Worm (Caenorhabditis elegans): Measurements from ENCODE around the gene K08D8.7.
"Not testable (repeated sequence)": the region's sequence is repeated elsewhere in the genome, so short reads cannot be mapped to it uniquely, and the experiment has no call there.

K08D8.7 gene

ce11 chrIV:12869383-12869782, 27.2 kb upstream of the K08D8.7 start:
- TF ChIP-seq nhr-237 (tag; optimal IDR thresholded peaks at IDR 0.05) (no peak), unc-39 (tag; optimal IDR thresholded peaks at IDR 0.05) (no peak), M03D4.4 (tag; optimal IDR thresholded peaks at IDR 0.05) (no peak), ceh-39 (tag; optimal IDR thresholded peaks at IDR 0.05) (no peak), flh-1 (GFP tag; optimal IDR thresholded peaks at IDR 0.05) (no peak), elt-3 (tag; optimal IDR thresholded peaks at IDR 0.05) (no peak), mep-1 (tag; optimal IDR thresholded peaks at IDR 0.05) (no peak), nhr-2 (tag; optimal IDR thresholded peaks at IDR 0.05) (no peak), hlh-1 (tag; optimal IDR thresholded peaks at IDR 0.05) (no peak), lin-13 (tag; optimal IDR thresholded peaks at IDR 0.05) (no peak), drap-1 (GFP tag; optimal IDR thresholded peaks at IDR 0.05) (no peak), cnd-1 (tag; optimal IDR thresholded peaks at IDR 0.05) (no peak), nhr-12 (tag; optimal IDR thresholded peaks at IDR 0.05) (no peak), unc-120 (tag; optimal IDR thresholded peaks at IDR 0.05; ENCODE audit: poor library complexity, severe bottlenecking) (no peak), mls-2 (tag; optimal IDR thresholded peaks at IDR 0.05) (no peak), ham-2 (GFP tag; optimal IDR thresholded peaks at IDR 0.05) (no peak), lin-32 (GFP tag; optimal IDR thresholded peaks at IDR 0.05) (no peak), mab-5 (tag; optimal IDR thresholded peaks at IDR 0.05) (no peak), tbx-8 (GFP tag; optimal IDR thresholded peaks at IDR 0.05) (no peak), lsy-2 (tag; optimal IDR thresholded peaks at IDR 0.05) (no peak)

ce11 chrIV:12869812-12870211, 26.8 kb upstream of the K08D8.7 start:
- TF ChIP-seq blmp-1 (tag; optimal IDR thresholded peaks at IDR 0.05) (no peak), drap-1 (GFP tag; optimal IDR thresholded peaks at IDR 0.05) (no peak), unc-39 (tag; optimal IDR thresholded peaks at IDR 0.05) (no peak)

DNA sequence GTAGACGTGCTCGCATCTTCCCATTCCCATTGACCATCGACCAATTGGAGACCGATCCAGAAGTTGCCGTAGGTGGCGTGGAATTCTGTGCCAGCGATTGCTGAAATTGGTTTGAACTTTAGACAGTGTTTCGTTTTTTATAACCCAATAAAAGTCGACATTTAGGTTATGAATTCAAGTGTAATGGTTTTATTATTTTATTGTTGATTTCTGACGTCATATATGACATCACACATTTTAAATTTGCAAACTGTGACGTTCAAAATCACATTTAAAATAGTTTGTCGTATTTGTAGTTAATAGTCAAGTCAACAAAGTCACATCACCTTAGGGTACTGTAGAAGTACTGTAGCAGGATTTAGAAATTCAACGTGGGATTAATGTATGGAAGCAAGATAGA, 26.3 kb upstream of the K08D8.7 start:
- no peak for TF ChIP-seq sptf-1 (tag; optimal IDR thresholded peaks at IDR 0.05)
- TF ChIP-seq zip-8 (tag; optimal IDR thresholded peaks at IDR 0.05), result peak; percentile 84

DNA sequence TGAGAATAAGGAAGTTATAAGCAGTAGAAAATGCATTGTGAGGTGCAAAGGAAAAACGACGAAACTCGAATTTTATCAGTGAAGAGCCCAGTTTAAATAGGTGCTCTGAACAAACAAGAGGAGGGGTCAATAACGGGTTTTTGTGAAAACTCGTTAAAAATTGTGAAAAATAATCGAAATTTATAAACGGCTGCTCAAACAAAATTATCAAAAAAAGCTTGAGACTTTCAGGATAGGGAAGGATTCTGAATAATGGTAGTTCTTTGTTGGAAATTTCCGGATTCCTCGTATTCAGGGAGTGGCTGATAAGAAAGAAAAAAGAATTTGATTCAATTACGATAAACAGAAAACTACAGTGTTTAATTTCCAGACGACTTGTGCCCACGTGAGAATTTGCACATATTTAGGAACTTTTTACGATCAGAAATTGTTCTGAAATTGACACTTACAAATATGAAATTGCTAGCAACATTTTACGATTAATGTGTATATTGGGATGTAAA, 25.1 kb upstream of the K08D8.7 start, which contains the start of gene clec-187:
Gene clec-187 (minus strand): TSS at position 51 of the 503 bp plus-strand sequence.
- TF ChIP-seq elt-3 (tag; optimal IDR thresholded peaks at IDR 0.05), result no peak
- no peak for TF ChIP-seq ham-2 (GFP tag; optimal IDR thresholded peaks at IDR 0.05)
- TF ChIP-seq mls-2 (tag; optimal IDR thresholded peaks at IDR 0.05), result no peak
- no peak for TF ChIP-seq unc-62 (GFP tag; optimal IDR thresholded peaks at IDR 0.05)
- TF ChIP-seq tbx-8 (GFP tag; optimal IDR thresholded peaks at IDR 0.05), result no peak
- no peak for TF ChIP-seq lin-13 (tag; optimal IDR thresholded peaks at IDR 0.05)
- TF ChIP-seq ceh-39 (tag; optimal IDR thresholded peaks at IDR 0.05), result no peak
- TF ChIP-seq nhr-237 (tag; optimal IDR thresholded peaks at IDR 0.05), result no peak
- TF ChIP-seq pha-4 (tag; optimal IDR thresholded peaks at IDR 0.05), result no peak
- no peak for TF ChIP-seq drap-1 (GFP tag; optimal IDR thresholded peaks at IDR 0.05)
- TF ChIP-seq zip-8 (tag; optimal IDR thresholded peaks at IDR 0.05), result no peak
- TF ChIP-seq snpc-4 (tag; optimal IDR thresholded peaks at IDR 0.05), result no peak
- TF ChIP-seq nhr-2 (tag; optimal IDR thresholded peaks at IDR 0.05), result no peak
- no peak for TF ChIP-seq sptf-1 (tag; optimal IDR thresholded peaks at IDR 0.05)
- no peak for TF ChIP-seq hlh-1 (tag; optimal IDR thresholded peaks at IDR 0.05)

- TF ChIP-seq snpc-4 (tag; optimal IDR thresholded peaks at IDR 0.05); ceh-39 (tag; optimal IDR thresholded peaks at IDR 0.05); bed-3 (GFP tag; optimal IDR thresholded peaks at IDR 0.05): not testable (repeated sequence)
These were observed 21.4 kb upstream of the K08D8.7 start, which contains the start of gene ZK896.1 for ce11 chrIV:12875260-12875659. Gene ZK896.1 (minus strand): TSS chrIV:12875360.

DNA sequence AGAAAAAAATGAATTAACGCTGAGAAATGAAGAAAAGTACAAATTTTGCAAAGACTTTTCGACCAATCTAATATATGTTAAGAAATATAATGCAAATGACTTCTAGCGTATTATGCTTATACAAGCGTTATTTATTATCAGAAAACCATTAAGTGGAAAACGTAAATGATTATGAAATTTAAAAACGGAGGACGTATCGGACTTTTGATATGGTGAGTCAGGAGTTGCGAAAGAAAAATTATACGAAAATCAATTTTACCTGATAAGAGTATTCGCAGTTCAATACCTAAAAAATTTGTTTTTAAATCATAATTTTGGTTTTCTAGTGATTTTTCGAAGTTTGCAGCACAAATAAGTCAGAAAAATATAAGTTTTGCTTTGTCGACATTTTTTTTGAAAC, 20.1 kb upstream of the K08D8.7 start:
- TF ChIP-seq unc-120 (tag; optimal IDR thresholded peaks at IDR 0.05; ENCODE audit: poor library complexity, severe bottlenecking) (no peak), nhr-12 (tag; optimal IDR thresholded peaks at IDR 0.05) (no peak), blmp-1 (tag; optimal IDR thresholded peaks at IDR 0.05) (no peak), snpc-4 (tag; optimal IDR thresholded peaks at IDR 0.05) (no peak), lin-13 (tag; optimal IDR thresholded peaks at IDR 0.05) (no peak), ztf-11 (tag; optimal IDR thresholded peaks at IDR 0.05) (no peak), lin-32 (GFP tag; optimal IDR thresholded peaks at IDR 0.05) (no peak), M03D4.4 (tag; optimal IDR thresholded peaks at IDR 0.05) (no peak), zip-8 (tag; optimal IDR thresholded peaks at IDR 0.05) (no peak), elt-3 (tag; optimal IDR thresholded peaks at IDR 0.05) (no peak), pha-4 (tag; optimal IDR thresholded peaks at IDR 0.05) (no peak), nhr-237 (tag; optimal IDR thresholded peaks at IDR 0.05) (no peak), lsy-2 (tag; optimal IDR thresholded peaks at IDR 0.05) (no peak), unc-39 (tag; optimal IDR thresholded peaks at IDR 0.05) (no peak)

All from whole organism, mixed stage, embryonic.